Worm (Caenorhabditis elegans) whole organism, midembryonic: ENCODE measurements around the gene mfsd-10.

ENCODE experiments used
- T22C8.4 ChIP-seq: fragments of 200-800 bp; sonication (Bioruptor generic); IDR thresholded peaks from 2 replicates; pipeline ENCODE4 v1.3.6; 2022; ENCODE audit warnings: missing genetic modification characterization, missing compliant biosample characterization
- cog-1 ChIP-seq: sonication (generic microtip); optimal IDR thresholded peaks from 2 replicates; lab custom pipeline; 2016; ENCODE audit warnings: missing genetic modification characterization, missing compliant biosample characterization
- flt-1 ChIP-seq: fragments of 200-800 bp; sonication (Bioruptor generic); IDR thresholded peaks from 2 replicates; pipeline ENCODE4 v1.3.6; 2022; ENCODE audit warnings: missing genetic modification characterization, missing compliant biosample characterization
- klf-2 ChIP-seq: fragments of 200-800 bp; sonication (Bioruptor generic); conservative IDR thresholded peaks from 2 replicates; pipeline ENCODE4 v1.3.6; 2022; ENCODE audit warnings: missing genetic modification reagents, missing genetic modification characterization, missing compliant biosample characterization
- med-1 ChIP-seq: sonication (generic microtip); optimal IDR thresholded peaks from 2 replicates; lab custom pipeline; 2017; ENCODE audit warnings: missing genetic modification characterization, mild to moderate bottlenecking, missing compliant biosample characterization, antibody characterized with exemption, missing genetic modification reagents; ENCODE audit not compliant: insufficient read depth
- ref-1 ChIP-seq: fragments of 200-800 bp; sonication (Bioruptor generic); conservative IDR thresholded peaks from 2 replicates; pipeline ENCODE4 v1.3.6; 2022; ENCODE audit warnings: missing genetic modification reagents, missing genetic modification characterization, missing compliant biosample characterization
- tab-1 ChIP-seq: fragments of 200-800 bp; sonication (Bioruptor generic); IDR thresholded peaks from 2 replicates; pipeline ENCODE4 v1.3.6; 2022; ENCODE audit warnings: missing genetic modification characterization, missing compliant biosample characterization
- ztf-23 ChIP-seq: fragments of 200-800 bp; sonication (Bioruptor generic); IDR thresholded peaks from 2 replicates; pipeline ENCODE4 v1.3.6; 2022; ENCODE audit warnings: missing genetic modification reagents, missing genetic modification characterization, missing compliant biosample characterization
- ztf-29 ChIP-seq: fragments of 200-800 bp; sonication (Bioruptor generic); IDR thresholded peaks from 2 replicates; pipeline ENCODE4 v1.3.6; 2022; ENCODE audit warnings: missing genetic modification reagents, missing genetic modification characterization, missing compliant biosample characterization

DNA sequence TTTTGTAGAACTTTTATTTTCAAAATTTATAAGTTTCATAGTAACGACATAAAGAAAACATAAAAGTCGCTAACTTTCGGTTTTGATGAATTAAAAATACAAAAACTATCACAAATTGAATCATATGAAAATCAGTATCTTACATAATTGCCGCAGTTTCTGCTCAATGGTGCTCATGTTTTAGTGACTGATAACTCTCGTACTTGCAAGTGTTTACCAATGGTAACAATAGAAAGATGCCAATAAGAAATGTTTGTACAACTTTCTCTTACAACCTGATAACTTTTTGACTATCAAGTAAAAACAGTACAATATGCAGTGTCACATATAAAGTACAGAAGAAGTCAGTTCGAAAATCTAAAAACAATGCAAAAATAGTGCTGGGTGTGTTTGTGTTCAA lies 17.7 kb upstream of the mfsd-10 start:
- no peak for TF ChIP-seq cog-1 (tag; lab: Kevin White, UChicago)
- no peak for TF ChIP-seq ref-1 (GFP tag; lab: Robert Waterston, UW)
- no peak for TF ChIP-seq ztf-29 (GFP tag; lab: Robert Waterston, UW)
- no peak for TF ChIP-seq tab-1
- no peak for TF ChIP-seq T22C8.4 (GFP tag; lab: Robert Waterston, UW)
- TF ChIP-seq ztf-23 (GFP tag; lab: Robert Waterston, UW), result no peak
- TF ChIP-seq flt-1, result no peak
- no peak for TF ChIP-seq klf-2 (GFP tag; lab: Robert Waterston, UW)
- no peak for TF ChIP-seq med-1 (GFP tag; lab: Kevin White, UChicago)
